Worm (Caenorhabditis elegans): ENCODE results near the gene sld-5.
A peak's percentile ranks its signal among the peaks of the same experiment; 100 is the strongest.

Gene sld-5

ce11 chrV:20234439-20234838 lies 3.1 kb downstream of the sld-5 start (continued):
- TF ChIP-seq xnd-1 (tag; optimal IDR thresholded peaks at IDR 0.05) (no peak), bed-2 (GFP tag; IDR thresholded peaks at IDR 0.05) (no peak), lin-40 (tag; optimal IDR thresholded peaks at IDR 0.05) (no peak), let-607 (tag; optimal IDR thresholded peaks at IDR 0.05) (no peak), snpc-3.4 (tag; optimal IDR thresholded peaks at IDR 0.05) (no peak), Y79H2A.3 (GFP tag; conservative IDR thresholded peaks at IDR 0.05) (no peak), unc-62 (GFP tag; optimal IDR thresholded peaks at IDR 0.05) (no peak), snpc-4 (GFP tag; optimal IDR thresholded peaks at IDR 0.05) (no peak), snpc-4 (tag; optimal IDR thresholded peaks at IDR 0.05) (no peak), athp-1 (tag; optimal IDR thresholded peaks at IDR 0.05) (no peak), unc-130 (GFP tag; optimal IDR thresholded peaks at IDR 0.05) (no peak), egl-44 (GFP tag; IDR thresholded peaks at IDR 0.05) (no peak), snpc-1.3 (tag; optimal IDR thresholded peaks at IDR 0.05; ENCODE audit: insufficient read depth) (no peak), gei-17 (GFP tag; optimal IDR thresholded peaks at IDR 0.05) (no peak), nfyb-1 (GFP tag; IDR thresholded peaks at IDR 0.05) (peak; percentile 50), rpc-1 (optimal IDR thresholded peaks at IDR 0.05) (no peak), rpc-1 (tag; optimal IDR thresholded peaks at IDR 0.05) (peak; percentile 51), hsf-1 (GFP tag; IDR thresholded peaks at IDR 0.05) (no peak), F22D6.2 (tag; optimal IDR thresholded peaks at IDR 0.05) (no peak), C17E4.6 (GFP tag; IDR thresholded peaks at IDR 0.05) (no peak), hrde-1 (tag; optimal IDR thresholded peaks at IDR 0.05; ENCODE audit: borderline replicate concordance) (no peak), cebp-1 (GFP tag; IDR thresholded peaks at IDR 0.05) (no peak), cebp-1 (tag; optimal IDR thresholded peaks at IDR 0.05) (peak; percentile 21), him-1 (tag; optimal IDR thresholded peaks at IDR 0.05) (peak; percentile 3), rec-8 (tag; optimal IDR thresholded peaks at IDR 0.05) (no peak), ztf-6 (GFP tag; IDR thresholded peaks at IDR 0.05) (no peak), atf-7 (tag; optimal IDR thresholded peaks at IDR 0.05) (no peak), F33H1.4 (GFP tag; IDR thresholded peaks at IDR 0.05) (no peak), ztf-22 (GFP tag; optimal IDR thresholded peaks at IDR 0.05) (no peak), nhr-90 (tag; optimal IDR thresholded peaks at IDR 0.05) (no peak), Y53F4B.3 (GFP tag; IDR thresholded peaks at IDR 0.05) (no peak), F39B2.1 (GFP tag; IDR thresholded peaks at IDR 0.05) (peak; percentile 63; the same call in 1 of the 2 replicates), ztf-26 (tag; optimal IDR thresholded peaks at IDR 0.05) (no peak), dox-1 (GFP tag; IDR thresholded peaks at IDR 0.05) (no peak), nhr-80 (tag; optimal IDR thresholded peaks at IDR 0.05) (no peak), rcor-1 (GFP tag; IDR thresholded peaks at IDR 0.05) (no peak), F57C9.4 (tag; optimal IDR thresholded peaks at IDR 0.05) (no peak), ztf-28 (GFP tag; IDR thresholded peaks at IDR 0.05) (no peak), dpff-1 (tag; optimal IDR thresholded peaks at IDR 0.05) (no peak), ets-4 (GFP tag; optimal IDR thresholded peaks at IDR 0.05) (no peak), efl-1 (GFP tag; optimal IDR thresholded peaks at IDR 0.05) (no peak), ztf-3 (GFP tag; optimal IDR thresholded peaks at IDR 0.05) (no peak), ceh-79 (tag; optimal IDR thresholded peaks at IDR 0.05) (no peak), somi-1 (GFP tag; optimal IDR thresholded peaks at IDR 0.05) (no peak), ZK185.1 (tag; optimal IDR thresholded peaks at IDR 0.05; ENCODE audit: poor library complexity, severe bottlenecking) (no peak), lin-26 (GFP tag; IDR thresholded peaks at IDR 0.05) (peak; percentile 42; the same call in 1 of the 2 replicates), K12H6.12 (tag; optimal IDR thresholded peaks at IDR 0.05) (no peak), hlh-26 (GFP tag; conservative IDR thresholded peaks at IDR 0.05) (no peak), Y67H2A.10 (GFP tag; conservative IDR thresholded peaks at IDR 0.05) (no peak), lin-35 (GFP tag; optimal IDR thresholded peaks at IDR 0.05) (no peak)

All from whole organism, young adult.